Fruit fly (Drosophila melanogaster) S2 (cell line): ENCODE results near the gene scpr-A.

Experiments used
- CG8478 ChIP-seq: fragments of >200 bp; optimal IDR thresholded peaks from 2 replicates; lab custom pipeline; 2018
- CTCF ChIP-seq, 2 experiments: fragments of >200 bp; optimal IDR thresholded peaks; 2 replicates each; lab custom pipeline; 2018

Gene scpr-A

dm6 chr3R:11243951-11244660 is 3.1 kb downstream of the scpr-A start, which contains the start of the genes CG17734 and CG5214:
Gene CG17734, minus strand, starts transcription at chr3R:11243999.
Gene CG5214, plus strand, starts transcription at chr3R:11244302.
- peak; percentile 77 to 82 for TF ChIP-seq CTCF (optimal IDR thresholded peaks at IDR 0.05; lab: Kevin White, UChicago)
- TF ChIP-seq CG8478, result no peak

dm6 chr3R:11245803-11246202 is 4.8 kb downstream of the scpr-A start:
- TF ChIP-seq CG8478, result no peak
- no peak for TF ChIP-seq CTCF (optimal IDR thresholded peaks at IDR 0.05; lab: Kevin White, UChicago)

- no peak for TF ChIP-seq CTCF (optimal IDR thresholded peaks at IDR 0.05; lab: Kevin White, UChicago)
- TF ChIP-seq CG8478, result no peak
These were observed 5.9 kb downstream of the scpr-A start for dm6 chr3R:11246865-11247264.

dm6 chr3R:11253768-11254167 is 12.8 kb downstream of the scpr-A start:
- TF ChIP-seq CTCF (optimal IDR thresholded peaks at IDR 0.05; lab: Kevin White, UChicago), result no peak
- TF ChIP-seq CG8478, result no peak

- TF ChIP-seq CG8478 (no peak), CTCF (optimal IDR thresholded peaks at IDR 0.05; lab: Kevin White, UChicago) (no peak)
These were observed 13.5 kb downstream of the scpr-A start for dm6 chr3R:11254382-11254953.

dm6 chr3R:11257537-11257936 is 16.6 kb downstream of the scpr-A start:
- TF ChIP-seq CTCF (optimal IDR thresholded peaks at IDR 0.05; lab: Kevin White, UChicago) (no peak), CG8478 (no peak)

- TF ChIP-seq CTCF (optimal IDR thresholded peaks at IDR 0.05; lab: Kevin White, UChicago) (no peak), CG8478 (no peak)
These were observed 20.1 kb downstream of the scpr-A start for dm6 chr3R:11260966-11261530.

dm6 chr3R:11263579-11263978 is 22.6 kb downstream of the scpr-A start:
- no peak for TF ChIP-seq CTCF (optimal IDR thresholded peaks at IDR 0.05; lab: Kevin White, UChicago)
- TF ChIP-seq CG8478, result no peak

- no peak for TF ChIP-seq CG8478
- TF ChIP-seq CTCF (optimal IDR thresholded peaks at IDR 0.05; lab: Kevin White, UChicago), result peak; percentile 89 to 96
These were observed 28.0 kb downstream of the scpr-A start for dm6 chr3R:11269013-11269412.

dm6 chr3R:11270574-11270973 is 29.6 kb downstream of the scpr-A start:
- TF ChIP-seq CTCF (optimal IDR thresholded peaks at IDR 0.05; lab: Kevin White, UChicago), result no peak
- no peak for TF ChIP-seq CG8478

dm6 chr3R:11272667-11273066 is 31.7 kb downstream of the scpr-A start:
- TF ChIP-seq CTCF (optimal IDR thresholded peaks at IDR 0.05; lab: Kevin White, UChicago) (no peak), CG8478 (no peak)

dm6 chr3R:11281887-11282286 is 40.9 kb downstream of the scpr-A start:
- TF ChIP-seq CG8478 (no peak), CTCF (optimal IDR thresholded peaks at IDR 0.05; lab: Kevin White, UChicago) (no peak)

dm6 chr3R:11286948-11287347 is 46.0 kb downstream of the scpr-A start:
- TF ChIP-seq CTCF (optimal IDR thresholded peaks at IDR 0.05; lab: Kevin White, UChicago) (peak; percentile 48 to 61), CG8478 (no peak)
